Fruit fly (Drosophila melanogaster) whole organism, wandering third instar larva: ENCODE results near the gene CG33169.
A peak's percentile ranks its signal among the peaks of the same experiment; 100 is the strongest.

ENCODE experiments used
- Abd-B ChIP-seq: fragments of >200 bp; optimal IDR thresholded peaks from 2 replicates; lab custom pipeline; 2017; ENCODE audit warnings: missing biosample characterization, missing genetic modification characterization
- CG32264 ChIP-seq: fragments of 200-800 bp; sonication (Bioruptor generic); optimal IDR thresholded peaks from 2 replicates; lab custom pipeline; 2016; ENCODE audit warnings: missing biosample characterization, missing genetic modification characterization
- CG9705 ChIP-seq: fragments of 200-800 bp; sonication (Bioruptor generic); optimal IDR thresholded peaks from 2 replicates; lab custom pipeline; 2018; ENCODE audit warnings: missing biosample characterization, mild to moderate bottlenecking, missing genetic modification characterization
- CrebA ChIP-seq: fragments of 200-800 bp; sonication (Bioruptor generic); optimal IDR thresholded peaks from 2 replicates; lab custom pipeline; 2016; ENCODE audit warnings: missing biosample characterization, mild to moderate bottlenecking, missing genetic modification characterization, borderline replicate concordance
- Dfd ChIP-seq: fragments of >200 bp; optimal IDR thresholded peaks from 2 replicates; lab custom pipeline; 2017; ENCODE audit warnings: missing biosample characterization, missing genetic modification characterization
- Dif ChIP-seq: fragments of 200-275, 200-300 bp; sonication (Bioruptor generic); optimal IDR thresholded peaks from 2 replicates; lab custom pipeline; 2018; ENCODE audit warnings: missing biosample characterization, missing genetic modification characterization; ENCODE audit not compliant: partially characterized antibody
- HLH106 ChIP-seq: fragments of 200-800 bp; optimal IDR thresholded peaks from 3 replicates; lab custom pipeline; 2019; ENCODE audit warnings: missing biosample characterization, mild to moderate bottlenecking, missing genetic modification characterization, moderate library complexity
- Hnf4 ChIP-seq: fragments of 200-800 bp; sonication (Bioruptor generic); optimal IDR thresholded peaks from 2 replicates; lab custom pipeline; 2016; ENCODE audit warnings: missing biosample characterization, mild to moderate bottlenecking, missing genetic modification characterization
- Hr78 ChIP-seq: fragments of >200 bp; optimal IDR thresholded peaks from 2 replicates; lab custom pipeline; 2017; ENCODE audit warnings: missing biosample characterization, missing genetic modification characterization
- Hr83 ChIP-seq: fragments of 200-300 bp; sonication (Bioruptor generic); optimal IDR thresholded peaks from 2 replicates; lab custom pipeline; 2016; ENCODE audit warnings: missing biosample characterization, mild to moderate bottlenecking, missing genetic modification characterization, moderate library complexity; ENCODE audit not compliant: poor library complexity, severe bottlenecking
- Jra ChIP-seq: sonication (Bioruptor generic); optimal IDR thresholded peaks from 2 replicates; lab custom pipeline; 2016; ENCODE audit warnings: missing biosample characterization, missing genetic modification characterization
- Mio ChIP-seq: sonication (Bioruptor generic); optimal IDR thresholded peaks from 2 replicates; lab custom pipeline; 2016; ENCODE audit warnings: missing biosample characterization, missing genetic modification characterization
- N ChIP-seq: fragments of >200 bp; optimal IDR thresholded peaks from 2 replicates; lab custom pipeline; 2018; ENCODE audit warnings: missing biosample characterization, missing external identifiers, missing genetic modification characterization
- OdsH ChIP-seq: fragments of 200-800 bp; sonication (Bioruptor generic); optimal IDR thresholded peaks from 2 replicates; lab custom pipeline; 2016; ENCODE audit warnings: missing biosample characterization, mild to moderate bottlenecking, missing genetic modification characterization
- Rel ChIP-seq, 2 experiments: fragments of 200-800 bp; sonication (Bioruptor generic) in 1 of 2; optimal IDR thresholded peaks; 2 replicates in 1 of 2; 3 replicates in 1 of 2; lab custom pipeline; 2016 to 2019; ENCODE audit warnings: mild to moderate bottlenecking in 2 of 2, missing biosample characterization in 2 of 2, missing genetic modification characterization in 2 of 2, moderate library complexity in 1 of 2
- Sp1 ChIP-seq: fragments of 200-800 bp; sonication (Bioruptor generic); optimal IDR thresholded peaks from 3 replicates; lab custom pipeline; 2019; ENCODE audit warnings: missing biosample characterization, mild to moderate bottlenecking, missing genetic modification characterization, moderate library complexity
- Vsx2 ChIP-seq: fragments of 200-300, 225-300 bp; sonication (Bioruptor generic); optimal IDR thresholded peaks from 2 replicates; lab custom pipeline; 2018; ENCODE audit warnings: missing biosample characterization, missing genetic modification characterization; ENCODE audit not compliant: partially characterized antibody
- br ChIP-seq: fragments of 200-800 bp; sonication (Bioruptor generic); optimal IDR thresholded peaks from 2 replicates; lab custom pipeline; 2016; ENCODE audit warnings: missing biosample characterization, missing genetic modification characterization
- brk ChIP-seq: fragments of 200-800 bp; sonication (Bioruptor generic); optimal IDR thresholded peaks from 2 replicates; lab custom pipeline; 2016; ENCODE audit warnings: missing biosample characterization, mild to moderate bottlenecking, missing genetic modification characterization
- dl ChIP-seq, 2 experiments: fragments of 175-275, 200-275 bp in 1 of 2; fragments of 200-275 bp in 1 of 2; sonication (Bioruptor generic); optimal IDR thresholded peaks; lab custom pipeline; 2018; ENCODE audit warnings: mild to moderate bottlenecking in 2 of 2, missing biosample characterization in 2 of 2, missing genetic modification characterization in 2 of 2, moderate library complexity in 2 of 2; ENCODE audit not compliant: partially characterized antibody in 2 of 2, insufficient read depth in 1 of 2
- dmrt93B ChIP-seq: fragments of 200-800 bp; sonication (Bioruptor generic); optimal IDR thresholded peaks from 2 replicates; lab custom pipeline; 2018; ENCODE audit warnings: missing biosample characterization, mild to moderate bottlenecking, missing genetic modification characterization
- dsf ChIP-seq: sonication (Bioruptor generic); optimal IDR thresholded peaks from 2 replicates; lab custom pipeline; 2016; ENCODE audit warnings: missing biosample characterization, missing genetic modification characterization, borderline replicate concordance
- ey ChIP-seq: fragments of 200-800 bp; sonication (Bioruptor generic); optimal IDR thresholded peaks from 2 replicates; lab custom pipeline; 2016; ENCODE audit warnings: missing biosample characterization, missing genetic modification characterization
- foxo ChIP-seq, 2 experiments: fragments of 200-800 bp; sonication (Bioruptor generic); optimal IDR thresholded peaks; 2 replicates in 1 of 2; 3 replicates in 1 of 2; lab custom pipeline; 2016 to 2017; ENCODE audit warnings: missing biosample characterization in 2 of 2, missing genetic modification characterization in 2 of 2
- fru ChIP-seq: fragments of 200-800 bp; sonication (Bioruptor generic); optimal IDR thresholded peaks from 3 replicates; lab custom pipeline; 2016; ENCODE audit warnings: missing biosample characterization, mild to moderate bottlenecking, missing genetic modification characterization
- h ChIP-seq: fragments of 200-800 bp; sonication (Bioruptor generic); optimal IDR thresholded peaks from 3 replicates; lab custom pipeline; 2016; ENCODE audit warnings: missing biosample characterization, mild to moderate bottlenecking, missing genetic modification characterization
- jim ChIP-seq: fragments of 175-275, 200-325 bp; sonication (Bioruptor generic); optimal IDR thresholded peaks from 2 replicates; lab custom pipeline; 2016; ENCODE audit warnings: missing biosample characterization, mild to moderate bottlenecking, missing genetic modification characterization
- psq ChIP-seq: fragments of 200-800 bp; sonication (Bioruptor generic); optimal IDR thresholded peaks from 3 replicates; lab custom pipeline; 2017; ENCODE audit warnings: missing biosample characterization, mild to moderate bottlenecking, missing genetic modification characterization, moderate library complexity
- rgr ChIP-seq: fragments of 200-800 bp; sonication (Bioruptor generic); optimal IDR thresholded peaks from 3 replicates; lab custom pipeline; 2016; ENCODE audit warnings: missing biosample characterization, mild to moderate bottlenecking, missing genetic modification characterization
- sage ChIP-seq: fragments of 200-800 bp; sonication (Bioruptor generic); optimal IDR thresholded peaks from 2 replicates; lab custom pipeline; 2016; ENCODE audit warnings: missing biosample characterization, mild to moderate bottlenecking, missing genetic modification characterization
- sv ChIP-seq: fragments of 200-800 bp; sonication (Bioruptor generic); optimal IDR thresholded peaks from 3 replicates; lab custom pipeline; 2016; ENCODE audit warnings: missing biosample characterization, missing genetic modification characterization
- tai ChIP-seq: sonication (Bioruptor generic); optimal IDR thresholded peaks from 2 replicates; lab custom pipeline; 2016; ENCODE audit warnings: missing biosample characterization, missing genetic modification characterization
- usp ChIP-seq: fragments of >200 bp; optimal IDR thresholded peaks from 2 replicates; lab custom pipeline; 2017; ENCODE audit warnings: missing biosample characterization, missing genetic modification characterization
- woc ChIP-seq: sonication (Bioruptor generic); optimal IDR thresholded peaks from 2 replicates; lab custom pipeline; 2016; ENCODE audit warnings: missing biosample characterization, mild to moderate bottlenecking, missing genetic modification characterization

The CG33169 gene

dm6 chr3L:22856009-22856477 lies 7.6 kb upstream of the CG33169 start, which contains the start of gene CG32459:
Gene CG32459, minus strand, starts transcription at chr3L:22856059.
- no peak for TF ChIP-seq br (GFP tag; lab: Kevin White, UChicago)
- TF ChIP-seq h (GFP tag; lab: Kevin White, UChicago): no peak
- no peak for TF ChIP-seq CG32264 (GFP tag; lab: Kevin White, UChicago)
- TF ChIP-seq sage (GFP tag; lab: Kevin White, UChicago): no peak
- no peak for TF ChIP-seq Hr83 (GFP tag; lab: Kevin White, UChicago)
- TF ChIP-seq brk (GFP tag; lab: Kevin White, UChicago): no peak
- no peak for TF ChIP-seq HLH106
- TF ChIP-seq ey (GFP tag; lab: Kevin White, UChicago): no peak
- no peak for TF ChIP-seq Rel (GFP tag; optimal IDR thresholded peaks at IDR 0.05; lab: Kevin White, UChicago)
- TF ChIP-seq Rel (tag; optimal IDR thresholded peaks at IDR 0.05; lab: Kevin White, UChicago): no peak
- TF ChIP-seq fru (GFP tag; lab: Kevin White, UChicago): no peak
- no peak for TF ChIP-seq Mio (GFP tag; lab: Kevin White, UChicago)
- TF ChIP-seq dmrt93B (GFP tag; lab: Kevin White, UChicago): no peak
- TF ChIP-seq N (GFP tag; lab: Kevin White, UChicago): no peak

dm6 chr3L:22860487-22860886 lies 3.2 kb upstream of the CG33169 start, which contains the start of gene CG13239:
Gene CG13239, plus strand, starts transcription at chr3L:22860787.
- TF ChIP-seq usp (GFP tag; lab: Kevin White, UChicago) (no peak), jim (GFP tag; lab: Kevin White, UChicago) (no peak), ey (GFP tag; lab: Kevin White, UChicago) (no peak), N (GFP tag; lab: Kevin White, UChicago) (no peak), Dfd (GFP tag; lab: Kevin White, UChicago) (no peak), Mio (GFP tag; lab: Kevin White, UChicago) (no peak), rgr (GFP tag; lab: Kevin White, UChicago) (no peak), woc (GFP tag; lab: Kevin White, UChicago) (no peak), Hr78 (no peak)

- peak; percentile 2 for TF ChIP-seq br (GFP tag; lab: Kevin White, UChicago)
- TF ChIP-seq Rel (GFP tag; optimal IDR thresholded peaks at IDR 0.05; lab: Kevin White, UChicago): no peak
- peak; percentile 15 for TF ChIP-seq Rel (tag; optimal IDR thresholded peaks at IDR 0.05; lab: Kevin White, UChicago)
- TF ChIP-seq dmrt93B (GFP tag; lab: Kevin White, UChicago): no peak
- TF ChIP-seq Jra (GFP tag; lab: Kevin White, UChicago): peak; percentile 62
- no peak for TF ChIP-seq HLH106
- no peak for TF ChIP-seq CG9705
- TF ChIP-seq, all 38 proteins: peak for 3
Observed at dm6 chr3L:22864254-22865060, 793 bp downstream of the CG33169 start, which contains the start of gene CG33170. Gene CG33170, plus strand, starts transcription at chr3L:22864600.

- TF ChIP-seq br (GFP tag; lab: Kevin White, UChicago): peak; percentile 48
- peak; percentile 12 for TF ChIP-seq ey (GFP tag; lab: Kevin White, UChicago)
- TF ChIP-seq Dfd (GFP tag; lab: Kevin White, UChicago): no peak
- peak; percentile 44 for TF ChIP-seq tai
- TF ChIP-seq Vsx2: no peak
- peak; percentile 62 for TF ChIP-seq Rel (GFP tag; optimal IDR thresholded peaks at IDR 0.05; lab: Kevin White, UChicago)
- TF ChIP-seq Rel (tag; optimal IDR thresholded peaks at IDR 0.05; lab: Kevin White, UChicago): peak; percentile 7
- no peak for TF ChIP-seq Dif (GFP tag; lab: Kevin White, UChicago)
- TF ChIP-seq dl (GFP tag; optimal IDR thresholded peaks at IDR 0.05; lab: Kevin White, UChicago; ENCODE audit: insufficient read depth in 1 of 2, partially characterized antibody in 2 of 2): no peak
- TF ChIP-seq CrebA (GFP tag; lab: Kevin White, UChicago): peak; percentile 50
- TF ChIP-seq Jra (GFP tag; lab: Kevin White, UChicago): no peak
- TF ChIP-seq CG9705: no peak
- peak in 1 of 2 experiments; percentile 80 for TF ChIP-seq foxo (GFP tag; optimal IDR thresholded peaks at IDR 0.05; lab: Kevin White, UChicago)
- peak; percentile 69 for TF ChIP-seq h (GFP tag; lab: Kevin White, UChicago)
- TF ChIP-seq Hnf4 (GFP tag; lab: Kevin White, UChicago): peak; percentile 56
- TF ChIP-seq Sp1: peak; percentile 58
- TF ChIP-seq sage (GFP tag; lab: Kevin White, UChicago): peak; percentile 87
- peak; percentile 43 for TF ChIP-seq brk (GFP tag; lab: Kevin White, UChicago)
- peak; percentile 55 for TF ChIP-seq woc (GFP tag; lab: Kevin White, UChicago)
- TF ChIP-seq HLH106: peak; percentile 65
- peak; percentile 65 for TF ChIP-seq rgr (GFP tag; lab: Kevin White, UChicago)
- TF ChIP-seq sv: peak; percentile 39
- peak; percentile 57 for TF ChIP-seq psq
- peak; percentile 70 for TF ChIP-seq OdsH (GFP tag; lab: Kevin White, UChicago)
- peak; percentile 62 for TF ChIP-seq fru (GFP tag; lab: Kevin White, UChicago)
- TF ChIP-seq dsf (GFP tag; lab: Kevin White, UChicago): peak; percentile 16
- no peak for TF ChIP-seq Abd-B
Observed at dm6 chr3L:22865061-22865418, 1.4 kb downstream of the CG33169 start.
